Worm (Caenorhabditis elegans) whole organism, late embryonic: Measurements from ENCODE around the gene srxa-6.

Source experiments
- F13H6.1 ChIP-seq: sonication (generic microtip); optimal IDR thresholded peaks from 2 replicates; lab custom pipeline; 2016; ENCODE audit warnings: missing genetic modification characterization, missing compliant biosample characterization
- K02D7.2 ChIP-seq: sonication (generic microtip); optimal IDR thresholded peaks from 2 replicates; lab custom pipeline; 2017; ENCODE audit warnings: mild to moderate bottlenecking, missing genetic modification characterization, missing compliant biosample characterization
- K09A11.1 ChIP-seq: sonication (generic microtip); optimal IDR thresholded peaks from 2 replicates; lab custom pipeline; 2017; ENCODE audit warnings: antibody characterized with exemption, mild to moderate bottlenecking, missing genetic modification characterization, missing compliant biosample characterization; ENCODE audit not compliant: insufficient read depth
- T23F11.4 ChIP-seq: fragments of 200-800 bp; sonication (Bioruptor generic); optimal IDR thresholded peaks from 2 replicates; lab custom pipeline; 2018; ENCODE audit warnings: mild to moderate bottlenecking, missing genetic modification characterization, missing compliant biosample characterization
- Y22D7AL.16 ChIP-seq: sonication (generic microtip); optimal IDR thresholded peaks from 2 replicates; lab custom pipeline; 2016; ENCODE audit warnings: missing genetic modification characterization, missing compliant biosample characterization
- ama-1 ChIP-seq: fragments of 150-350 bp; optimal IDR thresholded peaks from 2 replicates; lab custom pipeline; 2014
- ceh-18 ChIP-seq: sonication (generic microtip); optimal IDR thresholded peaks from 2 replicates; lab custom pipeline; 2016; ENCODE audit warnings: missing genetic modification characterization, missing compliant biosample characterization
- ceh-19 ChIP-seq: fragments of 200-800 bp; sonication (Bioruptor generic); optimal IDR thresholded peaks from 2 replicates; lab custom pipeline; 2018; ENCODE audit warnings: mild to moderate bottlenecking, missing genetic modification characterization, missing compliant biosample characterization
- ceh-22 ChIP-seq: sonication (generic microtip); optimal IDR thresholded peaks from 2 replicates; lab custom pipeline; 2017; ENCODE audit warnings: missing biosample characterization, missing genetic modification characterization
- ceh-34 ChIP-seq: sonication (generic microtip); optimal IDR thresholded peaks from 2 replicates; lab custom pipeline; 2016; ENCODE audit warnings: mild to moderate bottlenecking, missing genetic modification characterization, missing compliant biosample characterization
- ceh-45 ChIP-seq: fragments of 200-800 bp; sonication (Bioruptor generic); IDR thresholded peaks from 2 replicates; pipeline ENCODE4 v1.3.6; 2022; ENCODE audit warnings: missing genetic modification reagents, missing genetic modification characterization, missing compliant biosample characterization
- ceh-48 ChIP-seq: sonication (generic microtip); optimal IDR thresholded peaks from 2 replicates; lab custom pipeline; 2016; ENCODE audit warnings: missing genetic modification characterization, inconsistent platforms, missing compliant biosample characterization
- dmd-4 ChIP-seq: sonication (generic microtip); optimal IDR thresholded peaks from 2 replicates; lab custom pipeline; 2016; ENCODE audit warnings: borderline replicate concordance, missing genetic modification characterization, missing compliant biosample characterization
- dve-1 ChIP-seq: sonication (generic microtip); optimal IDR thresholded peaks from 2 replicates; lab custom pipeline; 2017; ENCODE audit warnings: antibody characterized with exemption, mild to moderate bottlenecking, missing genetic modification characterization, missing compliant biosample characterization
- ets-4 ChIP-seq: sonication (generic microtip); optimal IDR thresholded peaks from 2 replicates; lab custom pipeline; 2016; ENCODE audit warnings: missing genetic modification characterization, missing compliant biosample characterization
- fax-1 ChIP-seq: sonication (generic microtip); optimal IDR thresholded peaks from 2 replicates; lab custom pipeline; 2016; ENCODE audit warnings: missing genotype, missing genetic modification characterization, missing compliant biosample characterization
- gmeb-2 ChIP-seq: sonication (generic microtip); optimal IDR thresholded peaks from 2 replicates; lab custom pipeline; 2016; ENCODE audit warnings: missing genetic modification characterization, inconsistent platforms, missing compliant biosample characterization
- hlh-13 ChIP-seq: fragments of 200-800 bp; sonication (Bioruptor generic); optimal IDR thresholded peaks from 2 replicates; lab custom pipeline; 2018; ENCODE audit warnings: mild to moderate bottlenecking, missing genetic modification characterization, missing compliant biosample characterization
- hlh-15 ChIP-seq: sonication (generic microtip); optimal IDR thresholded peaks from 2 replicates; lab custom pipeline; 2016; ENCODE audit warnings: missing genetic modification characterization, missing compliant biosample characterization
- hlh-30 ChIP-seq: sonication (generic microtip); optimal IDR thresholded peaks from 2 replicates; lab custom pipeline; 2017; ENCODE audit warnings: antibody characterized with exemption, missing genetic modification characterization, missing compliant biosample characterization; ENCODE audit not compliant: insufficient read depth
- hlh-6 ChIP-seq: sonication (generic microtip); optimal IDR thresholded peaks from 2 replicates; lab custom pipeline; 2016; ENCODE audit warnings: missing genotype, missing genetic modification characterization, missing compliant biosample characterization
- nfya-1 ChIP-seq: sonication (generic microtip); optimal IDR thresholded peaks from 2 replicates; lab custom pipeline; 2017; ENCODE audit warnings: missing genetic modification characterization, mild to moderate bottlenecking, missing compliant biosample characterization, antibody characterized with exemption, moderate library complexity
- nhr-11 ChIP-seq: fragments of 150-350 bp; optimal IDR thresholded peaks from 2 replicates; lab custom pipeline; 2014; ENCODE audit warnings: missing biosample characterization, missing genetic modification characterization
- npax-4 ChIP-seq: sonication (generic microtip); optimal IDR thresholded peaks from 2 replicates; lab custom pipeline; 2016; ENCODE audit warnings: missing genetic modification characterization, missing compliant biosample characterization
- odd-2 ChIP-seq: sonication (generic microtip); optimal IDR thresholded peaks from 2 replicates; lab custom pipeline; 2017; ENCODE audit warnings: antibody characterized with exemption, mild to moderate bottlenecking, missing genetic modification characterization, missing compliant biosample characterization
- pag-3 ChIP-seq: sonication (generic microtip); optimal IDR thresholded peaks from 2 replicates; lab custom pipeline; 2016; ENCODE audit warnings: missing compliant biosample characterization, missing genetic modification characterization, borderline replicate concordance
- pax-1 ChIP-seq: fragments of 150-350 bp; optimal IDR thresholded peaks from 2 replicates; lab custom pipeline; 2014; ENCODE audit warnings: missing biosample characterization, missing genetic modification characterization
- pha-2 ChIP-seq: sonication (generic microtip); optimal IDR thresholded peaks from 2 replicates; lab custom pipeline; 2017; ENCODE audit warnings: mild to moderate bottlenecking, missing genetic modification characterization, missing compliant biosample characterization
- pha-4 ChIP-seq: fragments of 150-350 bp; optimal IDR thresholded peaks from 2 replicates; lab custom pipeline; 2018; ENCODE audit warnings: missing biosample characterization, missing genetic modification reagents, missing genetic modification characterization
- pqm-1 ChIP-seq: sonication (generic microtip); optimal IDR thresholded peaks from 2 replicates; lab custom pipeline; 2016; ENCODE audit warnings: missing genetic modification characterization, missing compliant biosample characterization
- pros-1 ChIP-seq: fragments of 150-350 bp; optimal IDR thresholded peaks from 2 replicates; lab custom pipeline; 2014; ENCODE audit warnings: missing biosample characterization, missing genetic modification reagents, missing genetic modification characterization
- tbx-2 ChIP-seq: sonication (generic microtip); optimal IDR thresholded peaks from 2 replicates; lab custom pipeline; 2016; ENCODE audit warnings: missing genetic modification characterization, missing compliant biosample characterization
- tbx-7 ChIP-seq: sonication (generic microtip); optimal IDR thresholded peaks from 2 replicates; lab custom pipeline; 2016; ENCODE audit warnings: missing genotype, missing genetic modification characterization, missing compliant biosample characterization
- unc-55 ChIP-seq: sonication (generic microtip); optimal IDR thresholded peaks from 2 replicates; lab custom pipeline; 2017; ENCODE audit warnings: missing biosample characterization, missing genetic modification reagents, missing genetic modification characterization
- unc-86 ChIP-seq: sonication (generic microtip); optimal IDR thresholded peaks from 2 replicates; lab custom pipeline; 2016; ENCODE audit warnings: missing genetic modification characterization, missing compliant biosample characterization
- zip-5 ChIP-seq: sonication (generic microtip); optimal IDR thresholded peaks from 2 replicates; lab custom pipeline; 2016; ENCODE audit warnings: missing genetic modification characterization, missing compliant biosample characterization
- ztf-16 ChIP-seq: sonication (generic microtip); optimal IDR thresholded peaks from 2 replicates; lab custom pipeline; 2017; ENCODE audit warnings: missing genetic modification characterization, missing compliant biosample characterization

Gene srxa-6

DNA sequence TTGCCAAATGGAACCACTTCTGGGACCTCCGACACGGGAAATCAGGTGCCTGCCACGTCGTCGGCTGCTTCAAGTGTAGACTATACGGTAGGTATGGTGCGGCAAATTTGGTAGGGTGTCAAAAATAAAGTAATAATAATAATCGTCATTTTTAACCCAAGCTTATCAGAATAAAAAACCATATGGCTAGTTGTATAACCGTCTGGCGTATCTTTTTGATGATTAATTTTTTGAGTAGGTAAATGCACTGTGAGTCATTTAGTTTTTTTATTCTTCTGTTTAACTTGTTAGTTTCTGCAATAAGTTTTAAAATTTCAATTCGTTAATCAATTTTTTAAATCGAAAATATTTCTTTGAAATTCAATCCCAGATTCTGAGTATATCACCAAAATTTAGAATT lies 20.7 kb downstream of the srxa-6 start:
- TF ChIP-seq unc-55 (GFP tag; lab: Kevin White, UChicago) (no peak), ceh-48 (tag; lab: Kevin White, UChicago) (no peak), pros-1 (tag; lab: Kevin White, UChicago) (no peak), dmd-4 (tag; lab: Kevin White, UChicago) (no peak), nfya-1 (tag; lab: Kevin White, UChicago) (no peak), pqm-1 (no peak), ztf-16 (tag; lab: Kevin White, UChicago) (no peak), pha-4 (tag; lab: Kevin White, UChicago) (no peak)

- no peak for TF ChIP-seq ceh-18 (tag; lab: Kevin White, UChicago)
- TF ChIP-seq zip-5: no peak
- TF ChIP-seq gmeb-2 (tag; lab: Kevin White, UChicago): no peak
- no peak for TF ChIP-seq hlh-15 (tag; lab: Kevin White, UChicago)
- no peak for TF ChIP-seq pag-3 (tag; lab: Kevin White, UChicago)
- TF ChIP-seq ceh-45 (GFP tag; lab: Robert Waterston, UW): peak; percentile 38; the same call in 1 of the 2 replicates
- no peak for TF ChIP-seq fax-1 (tag; lab: Kevin White, UChicago)
- no peak for TF ChIP-seq pros-1 (tag; lab: Kevin White, UChicago)
- TF ChIP-seq hlh-13 (GFP tag; lab: Kevin White, UChicago): no peak
- peak; percentile 41 for TF ChIP-seq nfya-1 (tag; lab: Kevin White, UChicago)
- peak; percentile 53 for TF ChIP-seq pha-2
These were observed 21.7 kb downstream of the srxa-6 start for ce11 chrV:20756385-20756996.

DNA sequence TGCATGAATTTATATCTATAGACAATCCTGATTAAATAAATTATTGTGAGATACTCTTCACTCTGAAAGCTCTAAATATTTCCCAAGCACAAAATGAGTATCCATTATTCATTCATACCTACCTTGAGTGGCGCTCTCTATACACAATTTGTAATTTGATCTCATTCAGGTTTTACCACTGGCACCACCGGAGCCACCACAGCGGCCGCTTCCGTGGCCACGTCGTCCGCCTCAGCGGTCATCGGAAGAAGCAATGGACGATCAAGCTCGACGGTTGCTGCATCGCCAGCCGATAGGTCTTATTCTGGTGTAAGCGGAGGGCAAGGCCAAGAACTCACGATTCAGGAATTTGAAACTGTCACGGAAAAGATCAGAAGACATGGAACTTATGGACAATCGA lies 22.5 kb downstream of the srxa-6 start:
- TF ChIP-seq npax-4 (no peak), F13H6.1 (tag; lab: Kevin White, UChicago) (no peak), Y22D7AL.16 (no peak), ceh-19 (peak; percentile 22), hlh-30 (tag; lab: Kevin White, UChicago) (no peak), unc-86 (tag; lab: Kevin White, UChicago) (no peak), hlh-6 (tag; lab: Kevin White, UChicago) (no peak), ets-4 (tag; lab: Kevin White, UChicago) (no peak), odd-2 (no peak), ceh-48 (tag; lab: Kevin White, UChicago) (no peak), ceh-34 (tag; lab: Kevin White, UChicago) (peak; percentile 66), K02D7.2 (tag; lab: Kevin White, UChicago) (no peak)

- no peak for TF ChIP-seq ama-1 (lab: Kevin White, UChicago)
- TF ChIP-seq ceh-22 (tag; lab: Kevin White, UChicago): no peak
- TF ChIP-seq hlh-13 (GFP tag; lab: Kevin White, UChicago): no peak
- TF ChIP-seq nhr-11 (tag; lab: Kevin White, UChicago): no peak
- TF ChIP-seq T23F11.4 (GFP tag; lab: Kevin White, UChicago): no peak
- no peak for TF ChIP-seq tbx-7 (tag; lab: Kevin White, UChicago)
- TF ChIP-seq, all 69 proteins: peak for 0
These were observed 23.3 kb downstream of the srxa-6 start for ce11 chrV:20758106-20758505.

- no peak for TF ChIP-seq pag-3 (tag; lab: Kevin White, UChicago)
- TF ChIP-seq pax-1 (tag; lab: Kevin White, UChicago): peak; percentile 82
- peak; percentile 3 for TF ChIP-seq hlh-30 (tag; lab: Kevin White, UChicago)
- peak; percentile 16 for TF ChIP-seq dve-1 (tag; lab: Kevin White, UChicago)
- peak; percentile 34 for TF ChIP-seq nfya-1 (tag; lab: Kevin White, UChicago)
- peak; percentile 12 for TF ChIP-seq tbx-2 (tag; lab: Kevin White, UChicago)
- peak; percentile 11 for TF ChIP-seq ceh-18 (tag; lab: Kevin White, UChicago)
- peak; percentile 80 for TF ChIP-seq pha-2
- peak; percentile 24 for TF ChIP-seq ceh-34 (tag; lab: Kevin White, UChicago)
- no peak for TF ChIP-seq K09A11.1 (tag; lab: Kevin White, UChicago)
These were observed 27.0 kb downstream of the srxa-6 start for ce11 chrV:20761758-20762157.
